Fruit fly (Drosophila melanogaster): ENCODE measurements around the gene Prp6.

The Prp6 gene

DNA sequence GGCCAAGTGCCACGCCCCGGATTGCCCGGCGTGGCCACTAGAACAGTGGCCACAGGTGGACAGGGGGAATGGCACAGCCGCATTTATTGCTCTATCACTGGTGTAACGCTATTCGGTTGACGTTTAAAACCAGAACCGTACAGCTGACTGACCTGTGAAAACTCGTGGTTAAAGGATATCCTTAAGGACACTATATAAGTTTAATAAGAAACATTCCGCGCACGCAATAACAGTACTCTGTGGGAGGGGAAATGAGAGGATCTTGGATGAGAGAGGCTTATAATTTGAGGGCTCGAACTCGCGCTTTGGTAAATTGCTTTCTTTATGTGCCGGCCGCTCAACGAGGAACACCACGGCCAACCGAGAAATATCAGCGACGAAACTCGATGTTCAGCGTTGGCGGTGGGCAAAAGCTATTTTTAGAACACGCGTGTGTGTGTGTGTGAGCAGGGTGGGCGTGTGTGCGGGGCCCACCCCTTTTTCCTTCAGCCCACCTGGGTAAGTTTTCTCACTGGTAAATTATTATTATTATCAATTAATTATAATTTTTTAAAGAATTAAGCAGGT is 8.8 kb upstream of the Prp6 start (continued):
- TF ChIP-seq croc (GFP tag; conservative IDR thresholded peaks at IDR 0.05) (no peak), her (GFP tag; optimal IDR thresholded peaks at IDR 0.05) (no peak), br (optimal IDR thresholded peaks at IDR 0.05) (no peak), Hr39 (optimal IDR thresholded peaks at IDR 0.05) (no peak), Ets65A (GFP tag) (no peak), Nf-YC (tag; optimal IDR thresholded peaks at IDR 0.05) (no peak), HHEX (GFP tag; optimal IDR thresholded peaks at IDR 0.05) (no peak), Poxn (GFP tag; IDR thresholded peaks at IDR 0.05) (no peak), CG31365 (tag; optimal IDR thresholded peaks at IDR 0.05) (no peak), slp2 (GFP tag; optimal IDR thresholded peaks at IDR 0.05) (no peak), CG11696 (GFP tag; IDR thresholded peaks at IDR 0.05) (no peak), pum (GFP tag; optimal IDR thresholded peaks at IDR 0.05) (no peak), dmrt11E (tag; optimal IDR thresholded peaks at IDR 0.05) (no peak), Dip3 (GFP tag; optimal IDR thresholded peaks at IDR 0.05) (no peak), mld (GFP tag; IDR thresholded peaks at IDR 0.05; ENCODE audit: partially characterized antibody) (peak; percentile 56; the same call in 2 of the 3 replicates), cad (GFP tag; optimal IDR thresholded peaks at IDR 0.05) (peak; percentile 26), CG1792 (GFP tag; optimal IDR thresholded peaks at IDR 0.05) (no peak), rib (GFP tag; IDR thresholded peaks at IDR 0.05) (no peak), gt (GFP tag; IDR thresholded peaks at IDR 0.05) (no peak), disco-r (GFP tag; optimal IDR thresholded peaks at IDR 0.05) (no peak), NfI (GFP tag; optimal IDR thresholded peaks at IDR 0.05) (no peak), HLH54F (GFP tag; optimal IDR thresholded peaks at IDR 0.05) (no peak), HmgD (GFP tag; optimal IDR thresholded peaks at IDR 0.05) (no peak), CG11093 (GFP tag; IDR thresholded peaks at IDR 0.05) (no peak), gsb-n (tag; optimal IDR thresholded peaks at IDR 0.05) (no peak), CG11398 (GFP tag; optimal IDR thresholded peaks at IDR 0.05) (no peak), Bgb (GFP tag; IDR thresholded peaks at IDR 0.05; ENCODE audit: partially characterized antibody) (peak; percentile 47; the same call in 1 of the 2 replicates), unc-4 (GFP tag; IDR thresholded peaks at IDR 0.05; ENCODE audit: partially characterized antibody) (no peak), CG7839 (tag; optimal IDR thresholded peaks at IDR 0.05) (no peak), CG8765 (GFP tag; IDR thresholded peaks at IDR 0.05) (no peak), CG7357 (GFP tag; IDR thresholded peaks at IDR 0.05) (no peak), stc (GFP tag; IDR thresholded peaks at IDR 0.05) (no peak), Bdp1 (GFP tag; optimal IDR thresholded peaks at IDR 0.05) (peak; percentile 81), CG4617 (GFP tag; optimal IDR thresholded peaks at IDR 0.05; ENCODE audit: borderline replicate concordance) (no peak), knrl (GFP tag; IDR thresholded peaks at IDR 0.05; ENCODE audit: partially characterized antibody) (no peak), NFAT (GFP tag; IDR thresholded peaks at IDR 0.05) (no peak), Eip74EF (GFP tag; optimal IDR thresholded peaks at IDR 0.05) (no peak), Dref (GFP tag; IDR thresholded peaks at IDR 0.05) (no peak), ATbp (GFP tag; optimal IDR thresholded peaks at IDR 0.05) (no peak), CG32532 (GFP tag; IDR thresholded peaks at IDR 0.05) (no peak), Lim3 (GFP tag; IDR thresholded peaks at IDR 0.05) (no peak), ash1 (GFP tag; optimal IDR thresholded peaks at IDR 0.05) (no peak), CG3065 (GFP tag; optimal IDR thresholded peaks at IDR 0.05) (no peak), HLHmδ (GFP tag; optimal IDR thresholded peaks at IDR 0.05) (no peak), CG4404 (GFP tag; IDR thresholded peaks at IDR 0.05) (no peak), CG18011 (GFP tag; optimal IDR thresholded peaks at IDR 0.05) (no peak), CHES-1-like (GFP tag; optimal IDR thresholded peaks at IDR 0.05) (no peak), ind (GFP tag; optimal IDR thresholded peaks at IDR 0.05) (no peak), tio (GFP tag; optimal IDR thresholded peaks at IDR 0.05) (no peak), bbx (GFP tag; IDR thresholded peaks at IDR 0.05; ENCODE audit: partially characterized antibody) (peak; percentile 49), aop (GFP tag; IDR thresholded peaks at IDR 0.05) (no peak), NC2α (GFP tag; optimal IDR thresholded peaks at IDR 0.05) (no peak)

All from whole organism, embryonic.